Worm (Caenorhabditis elegans) whole organism, L4 larva: ENCODE data around the gene F59F4.3.

Experiments
- F26F4.8 ChIP-seq: fragments of 200-800 bp; sonication (Bioruptor generic); conservative IDR thresholded peaks from 2 replicates; pipeline ENCODE4 v1.3.6; 2022; ENCODE audit warnings: missing genetic modification characterization, missing compliant biosample characterization
- F44E2.7 ChIP-seq: fragments of 200-800 bp; sonication (Bioruptor generic); IDR thresholded peaks from 2 replicates; pipeline ENCODE4 v2.1.2; 2022; ENCODE audit warnings: missing genetic modification characterization, missing compliant biosample characterization
- F49E8.2 ChIP-seq: sonication (generic microtip); optimal IDR thresholded peaks from 2 replicates; lab custom pipeline; 2016; ENCODE audit warnings: missing compliant biosample characterization, mild to moderate bottlenecking, missing genetic modification characterization, borderline replicate concordance
- R02D3.7 ChIP-seq: fragments of 150-350 bp; sonication (generic microtip); optimal IDR thresholded peaks from 3 replicates; lab custom pipeline; 2014; ENCODE audit warnings: missing biosample characterization, missing genetic modification characterization
- Y105C5A.15 ChIP-seq: fragments of 200-800 bp; sonication (Bioruptor generic); IDR thresholded peaks from 2 replicates; pipeline ENCODE4 v1.3.6; 2022; ENCODE audit warnings: missing genetic modification characterization, missing compliant biosample characterization
- Y48G9A.11 ChIP-seq: fragments of 200-800 bp; sonication (Bioruptor generic); IDR thresholded peaks from 2 replicates; pipeline ENCODE4 v1.3.6; 2022; ENCODE audit warnings: missing genetic modification reagents, missing genetic modification characterization, missing compliant biosample characterization
- Y5F2A.4 ChIP-seq: fragments of 200-800 bp; sonication (Bioruptor generic); optimal IDR thresholded peaks from 2 replicates; lab custom pipeline; 2018; ENCODE audit warnings: mild to moderate bottlenecking, missing genetic modification characterization, missing compliant biosample characterization
- Y75B8A.6 ChIP-seq: fragments of 200-800 bp; sonication (Bioruptor generic); IDR thresholded peaks from 2 replicates; pipeline ENCODE4 v1.3.6; 2022; ENCODE audit warnings: missing genetic modification reagents, missing genetic modification characterization, missing compliant biosample characterization
- ZK337.2 ChIP-seq: fragments of 200-800 bp; sonication (Bioruptor generic); IDR thresholded peaks from 2 replicates; pipeline ENCODE4 v1.3.6; 2022; ENCODE audit warnings: missing genetic modification reagents, missing genetic modification characterization, missing compliant biosample characterization
- aha-1 ChIP-seq: fragments of 150-350 bp; peaks from one replicate; lab custom pipeline; 2014; ENCODE audit warnings: missing biosample characterization, missing genetic modification characterization
- ceh-20 ChIP-seq: fragments of 200-800 bp; sonication (Bioruptor generic); IDR thresholded peaks from 2 replicates; pipeline ENCODE4 v1.3.6; 2022; ENCODE audit warnings: missing genetic modification reagents, missing genetic modification characterization, missing compliant biosample characterization
- ceh-28 ChIP-seq: fragments of 150-350 bp; optimal IDR thresholded peaks from 2 replicates; lab custom pipeline; 2014; ENCODE audit warnings: missing biosample characterization, missing genetic modification reagents, missing genetic modification characterization
- ceh-44 ChIP-seq: fragments of 200-800 bp; sonication (Bioruptor generic); IDR thresholded peaks from 2 replicates; pipeline ENCODE4 v1.3.6; 2022; ENCODE audit warnings: missing genetic modification reagents, missing genetic modification characterization, missing compliant biosample characterization
- ceh-62 ChIP-seq: sonication (generic microtip); optimal IDR thresholded peaks from 2 replicates; lab custom pipeline; 2017; ENCODE audit warnings: missing biosample characterization, missing genetic modification characterization
- ceh-82 ChIP-seq: sonication (generic microtip); optimal IDR thresholded peaks from 2 replicates; lab custom pipeline; 2017; ENCODE audit warnings: missing biosample characterization, missing genetic modification characterization
- dmd-6 ChIP-seq: fragments of 200-800 bp; sonication (Bioruptor generic); IDR thresholded peaks from 2 replicates; pipeline ENCODE4 v1.3.6; 2022; ENCODE audit warnings: missing genetic modification reagents, missing genetic modification characterization, missing compliant biosample characterization
- duxl-1 ChIP-seq: sonication (generic microtip); optimal IDR thresholded peaks from 2 replicates; lab custom pipeline; 2016; ENCODE audit warnings: mild to moderate bottlenecking, missing genetic modification characterization, moderate library complexity, missing compliant biosample characterization; ENCODE audit not compliant: poor library complexity
- egl-43 ChIP-seq: fragments of 200-800 bp; sonication (Bioruptor generic); IDR thresholded peaks from 2 replicates; pipeline ENCODE4 v1.3.6; 2022; ENCODE audit warnings: missing genetic modification reagents, missing genetic modification characterization, missing compliant biosample characterization
- hif-1 ChIP-seq, 2 experiments: sonication (generic microtip); optimal IDR thresholded peaks; 2 replicates each; lab custom pipeline; 2016 to 2017; ENCODE audit warnings: missing compliant biosample characterization in 2 of 2, missing genetic modification characterization in 2 of 2, missing genetic modification reagents in 2 of 2, missing genotype in 2 of 2, mild to moderate bottlenecking in 1 of 2
- hlh-11 ChIP-seq: fragments of 200-800 bp; sonication (Bioruptor generic); optimal IDR thresholded peaks from 2 replicates; lab custom pipeline; 2018; ENCODE audit warnings: mild to moderate bottlenecking, missing genetic modification characterization, missing compliant biosample characterization
- hlh-30 ChIP-seq: sonication (generic microtip); optimal IDR thresholded peaks from 2 replicates; lab custom pipeline; 2017; ENCODE audit warnings: antibody characterized with exemption, mild to moderate bottlenecking, missing genetic modification characterization, missing compliant biosample characterization; ENCODE audit not compliant: insufficient read depth
- hmg-1.1 ChIP-seq: fragments of 200-800 bp; sonication (Bioruptor generic); IDR thresholded peaks from 2 replicates; pipeline ENCODE4 v1.3.6; 2022; ENCODE audit warnings: missing genetic modification reagents, missing genetic modification characterization, missing compliant biosample characterization
- lir-3 ChIP-seq: sonication (generic microtip); optimal IDR thresholded peaks from 2 replicates; lab custom pipeline; 2016; ENCODE audit warnings: mild to moderate bottlenecking, missing genetic modification characterization, missing compliant biosample characterization
- lsy-2 ChIP-seq, 2 experiments: fragments of 150-350 bp in 1 of 2; sonication (generic microtip) in 1 of 2; optimal IDR thresholded peaks; 2 replicates each; lab custom pipeline; 2014 to 2017; ENCODE audit warnings: missing biosample characterization in 2 of 2, missing genetic modification characterization in 2 of 2
- madf-9 ChIP-seq: fragments of 200-800 bp; sonication (Bioruptor generic); conservative IDR thresholded peaks from 2 replicates; pipeline ENCODE4 v1.3.6; 2022; ENCODE audit warnings: missing genetic modification reagents, missing genetic modification characterization, missing compliant biosample characterization
- mdl-1 ChIP-seq, 2 experiments: fragments of 150-350 bp in 1 of 2; sonication (generic microtip) in 1 of 2; optimal IDR thresholded peaks; 2 replicates each; lab custom pipeline; 2014 to 2017; ENCODE audit warnings: missing biosample characterization in 2 of 2, missing genetic modification characterization in 2 of 2
- mxl-2 ChIP-seq: fragments of 200-800 bp; sonication (Bioruptor generic); conservative IDR thresholded peaks from 2 replicates; pipeline ENCODE4 v1.3.6; 2022; ENCODE audit warnings: missing genetic modification reagents, missing genetic modification characterization, missing compliant biosample characterization
- mxl-3 ChIP-seq: fragments of 200-800 bp; sonication (Bioruptor generic); optimal IDR thresholded peaks from 2 replicates; lab custom pipeline; 2018; ENCODE audit warnings: mild to moderate bottlenecking, missing genetic modification characterization, missing compliant biosample characterization
- nhr-11 ChIP-seq: fragments of 150-350 bp; optimal IDR thresholded peaks from 2 replicates; lab custom pipeline; 2014; ENCODE audit warnings: missing biosample characterization, missing genetic modification characterization
- nhr-25 ChIP-seq: sonication (generic microtip); optimal IDR thresholded peaks from 2 replicates; lab custom pipeline; 2017; ENCODE audit warnings: missing genetic modification characterization, mild to moderate bottlenecking, missing compliant biosample characterization, antibody characterized with exemption, moderate library complexity, borderline replicate concordance; ENCODE audit not compliant: insufficient read depth
- nhr-28 ChIP-seq: fragments of 150-350 bp; optimal IDR thresholded peaks from 2 replicates; lab custom pipeline; 2014; ENCODE audit warnings: missing biosample characterization, missing genetic modification characterization
- nhr-41 ChIP-seq: fragments of 200-800 bp; sonication (Bioruptor generic); IDR thresholded peaks from 2 replicates; pipeline ENCODE4 v1.3.6; 2022; ENCODE audit warnings: missing genetic modification reagents, missing genetic modification characterization, missing compliant biosample characterization
- nhr-42 ChIP-seq: fragments of 200-800 bp; sonication (Bioruptor generic); IDR thresholded peaks from 2 replicates; pipeline ENCODE4 v1.3.6; 2022; ENCODE audit warnings: missing genetic modification characterization, missing compliant biosample characterization
- nhr-6 ChIP-seq: fragments of 150-350 bp; optimal IDR thresholded peaks from 2 replicates; lab custom pipeline; 2014; ENCODE audit warnings: missing biosample characterization, missing genetic modification characterization
- set-16 ChIP-seq: fragments of 200-800 bp; sonication (Bioruptor generic); IDR thresholded peaks from 2 replicates; pipeline ENCODE4 v1.3.6; 2022; ENCODE audit warnings: missing genetic modification reagents, missing genetic modification characterization, missing compliant biosample characterization
- snpc-1.2 ChIP-seq: fragments of 200-800 bp; sonication (Bioruptor generic); IDR thresholded peaks from 2 replicates; pipeline ENCODE4 v1.3.6; 2022; ENCODE audit warnings: missing genetic modification reagents, missing genetic modification characterization, missing compliant biosample characterization
- tag-97 ChIP-seq: fragments of 200-800 bp; sonication (Bioruptor generic); IDR thresholded peaks from 2 replicates; pipeline ENCODE4 v1.3.6; 2022; ENCODE audit warnings: missing genetic modification characterization, missing compliant biosample characterization
- tra-1 ChIP-seq: fragments of 200-800 bp; sonication (Bioruptor generic); IDR thresholded peaks from 2 replicates; pipeline ENCODE4 v1.3.6; 2022; ENCODE audit warnings: missing genetic modification reagents, missing genetic modification characterization, missing compliant biosample characterization
- unc-62 ChIP-seq, 3 experiments: fragments of 150-350 bp in 1 of 3; sonication (generic microtip); optimal IDR thresholded peaks in 2 of 3; peaks in 1 of 3; 1 replicate in 1 of 3; 2 replicates in 2 of 3; lab custom pipeline; 2014 to 2017; ENCODE audit warnings: missing biosample characterization in 3 of 3, missing genetic modification characterization in 3 of 3, missing genetic modification reagents in 3 of 3, missing genotype in 1 of 3
- zag-1 ChIP-seq: fragments of 150-350 bp; optimal IDR thresholded peaks from 2 replicates; lab custom pipeline; 2014; ENCODE audit warnings: missing biosample characterization, missing genetic modification characterization
- zfp-2 ChIP-seq: sonication (generic microtip); optimal IDR thresholded peaks from 2 replicates; lab custom pipeline; 2016; ENCODE audit warnings: mild to moderate bottlenecking, missing genetic modification characterization, missing compliant biosample characterization
- zfp-3 ChIP-seq: fragments of 200-800 bp; sonication (Bioruptor generic); conservative IDR thresholded peaks from 2 replicates; pipeline ENCODE4 v1.3.6; 2022; ENCODE audit warnings: missing genetic modification reagents, missing genetic modification characterization, missing compliant biosample characterization
- ztf-7 ChIP-seq: fragments of 150-350 bp; optimal IDR thresholded peaks from 2 replicates; lab custom pipeline; 2014; ENCODE audit warnings: missing biosample characterization, missing genetic modification characterization

F59F4.3 gene

DNA sequence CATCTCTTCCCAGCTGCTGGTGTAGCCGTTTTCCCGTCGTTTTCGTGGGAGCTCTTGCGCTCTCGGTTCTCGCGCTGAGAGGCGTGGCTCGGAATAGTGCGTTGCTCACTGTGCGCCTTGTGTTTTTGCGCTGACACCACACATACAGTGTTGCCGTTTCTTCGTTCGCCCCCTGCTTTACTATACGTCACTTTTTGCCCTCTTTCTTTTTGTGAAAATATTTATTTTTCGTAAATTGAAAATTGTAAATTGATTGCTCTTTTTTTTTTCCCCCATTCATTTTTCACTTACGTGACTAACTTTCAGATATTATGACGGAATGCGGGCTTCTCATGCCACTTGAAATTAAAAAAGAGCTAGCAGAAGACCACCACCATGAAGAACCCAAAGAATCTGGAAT, 31.4 kb upstream of the F59F4.3 start, which contains the start of gene gmeb-2:
Gene gmeb-2 (plus strand): TSS at position 301 of the 400 bp plus-strand sequence.
- TF ChIP-seq F44E2.7 (GFP tag; lab: Robert Waterston, UW) (no peak), nhr-11 (tag; lab: Kevin White, UChicago) (no peak), nhr-42 (GFP tag; lab: Robert Waterston, UW) (no peak), ztf-7 (tag; lab: Kevin White, UChicago) (no peak), ceh-28 (tag; lab: Kevin White, UChicago) (no peak), set-16 (peak; percentile 44; the same call in 1 of the 2 replicates), snpc-1.2 (GFP tag; lab: Robert Waterston, UW) (no peak)
- TF ChIP-seq, all 104 proteins: peak for 1

DNA sequence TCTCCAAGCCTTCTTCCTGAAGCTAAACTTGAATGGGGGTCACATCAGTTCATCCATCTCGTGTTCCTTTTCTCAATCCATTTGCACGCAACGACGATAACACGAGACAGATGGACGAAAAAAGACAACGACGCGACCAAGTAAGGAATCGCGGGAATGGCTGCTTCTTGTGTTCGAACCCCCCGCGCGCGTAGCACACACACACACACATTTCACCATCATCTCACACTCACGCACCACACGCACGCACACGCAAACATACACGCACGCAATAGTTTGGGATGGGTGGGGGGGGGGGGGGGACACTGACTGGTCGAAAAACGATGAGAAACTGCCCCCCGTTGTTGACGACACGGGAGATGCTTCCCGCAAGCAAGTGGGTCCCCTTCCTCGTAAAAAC, 29.5 kb upstream of the F59F4.3 start:
- no peak for TF ChIP-seq dmd-6
- 0 out of 2 replicates have a peak, but pooled peaks have one; percentile 34 for TF ChIP-seq hmg-1.1 (GFP tag; lab: Robert Waterston, UW)
- TF ChIP-seq aha-1 (tag; lab: Kevin White, UChicago), result peak; percentile 51
- no peak for TF ChIP-seq zag-1 (tag; lab: Kevin White, UChicago)
- no peak for TF ChIP-seq R02D3.7 (tag; lab: Kevin White, UChicago)
- TF ChIP-seq snpc-1.2 (GFP tag; lab: Robert Waterston, UW), result no peak
- TF ChIP-seq nhr-28 (tag; lab: Kevin White, UChicago), result peak; percentile 16
- TF ChIP-seq ceh-20 (GFP tag; lab: Robert Waterston, UW), result peak; percentile 29; the same call in 1 of the 2 replicates
- peak; percentile 46 for TF ChIP-seq hlh-11 (tag; lab: Kevin White, UChicago)
- TF ChIP-seq mdl-1 (tag; optimal IDR thresholded peaks at IDR 0.05; lab: Kevin White, UChicago), result peak in 1 of 2 experiments; percentile 21
- peak; percentile 74 for TF ChIP-seq hlh-30
- no peak for TF ChIP-seq F26F4.8
- peak; percentile 46 for TF ChIP-seq set-16
- TF ChIP-seq lir-3 (tag; lab: Kevin White, UChicago), result no peak
- TF ChIP-seq mxl-3 (GFP tag; lab: Kevin White, UChicago), result peak; percentile 75
- no peak for TF ChIP-seq F49E8.2 (tag; lab: Kevin White, UChicago)
- TF ChIP-seq hif-1 (tag; optimal IDR thresholded peaks at IDR 0.05; lab: Kevin White, UChicago), result peak in 1 of 2 experiments; percentile 8
- no peak for TF ChIP-seq ceh-44
- peak; percentile 57; the same call in 1 of the 2 replicates for TF ChIP-seq egl-43 (GFP tag; lab: Robert Waterston, UW)

DNA sequence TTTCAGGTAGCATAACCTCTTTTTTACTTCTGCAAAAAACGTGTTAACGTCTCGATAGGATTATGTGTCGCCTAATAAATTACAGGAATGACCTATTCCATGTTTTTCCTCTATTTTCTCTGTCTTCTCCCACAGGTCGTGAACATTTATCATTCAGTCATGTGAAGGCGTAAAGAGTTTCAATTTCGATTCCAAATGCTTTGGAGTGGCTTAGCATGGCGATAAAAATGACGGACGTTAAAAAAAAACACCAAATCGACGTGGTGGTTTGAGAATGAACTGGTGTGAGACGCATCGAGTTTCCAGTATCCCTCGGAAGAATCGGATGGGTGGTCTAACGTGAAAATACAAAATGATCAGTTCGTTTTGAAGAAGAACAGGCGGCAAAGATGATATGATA, 22.2 kb upstream of the F59F4.3 start:
- TF ChIP-seq hlh-11 (tag; lab: Kevin White, UChicago) (peak; percentile 15), unc-62 (GFP tag; optimal IDR thresholded peaks at IDR 0.05 in 1 of 2; lab: Kevin White, UChicago) (peak in 1 of 2 experiments; percentile 81), unc-62 (tag; optimal IDR thresholded peaks at IDR 0.05; lab: Kevin White, UChicago) (no peak), F26F4.8 (no peak), mxl-3 (GFP tag; lab: Kevin White, UChicago) (peak; percentile 9)

DNA sequence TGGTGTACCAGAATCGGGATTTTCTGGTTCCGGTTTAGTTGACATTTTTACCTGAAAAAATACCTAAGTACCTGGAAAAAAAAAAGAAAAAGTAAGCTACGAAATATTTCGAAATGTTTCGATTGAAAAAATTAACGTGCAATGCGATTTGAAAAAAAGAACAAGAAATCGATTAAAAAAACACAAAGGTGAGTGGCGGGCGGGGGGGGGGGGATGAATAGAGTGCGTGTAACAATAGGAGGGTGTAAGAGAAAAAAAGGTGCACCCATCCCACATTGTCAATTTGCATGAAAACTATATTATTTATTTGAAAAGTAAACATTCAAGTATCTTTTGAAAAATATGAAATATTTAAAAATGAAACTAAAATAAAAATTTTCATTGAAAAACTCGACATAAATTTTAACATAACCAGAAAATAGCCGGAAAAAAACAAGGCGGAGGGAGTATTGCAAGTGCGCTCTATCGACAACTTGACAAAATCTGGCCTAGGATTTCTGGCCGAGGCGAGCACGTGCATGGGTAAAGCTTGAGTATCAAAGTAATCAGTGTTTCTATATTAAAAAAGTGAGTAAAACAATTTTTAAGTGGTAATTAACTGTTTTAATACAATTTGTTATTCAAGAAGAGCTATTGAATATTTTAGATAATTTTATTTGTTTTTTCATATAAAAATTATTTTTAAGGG, 18.6 kb upstream of the F59F4.3 start, which contains the start of the genes csb-1 and F53H4.4:
Gene csb-1 (minus strand): TSS at position 51 of the 688 bp plus-strand sequence.
Gene F53H4.4 (plus strand): TSS at position 520 of the 688 bp plus-strand sequence.
- TF ChIP-seq Y48G9A.11, result no peak
- no peak for TF ChIP-seq nhr-25 (tag; lab: Kevin White, UChicago)
- TF ChIP-seq zfp-3, result no peak
- no peak for TF ChIP-seq zfp-2 (tag; lab: Kevin White, UChicago)
- TF ChIP-seq nhr-6 (tag; lab: Kevin White, UChicago), result peak; percentile 59
- peak in 1 of 2 experiments; percentile 91 for TF ChIP-seq lsy-2 (tag; optimal IDR thresholded peaks at IDR 0.05; lab: Kevin White, UChicago)
- no peak for TF ChIP-seq ceh-82 (tag; lab: Kevin White, UChicago)
- TF ChIP-seq ceh-62 (tag; lab: Kevin White, UChicago), result no peak
- no peak for TF ChIP-seq tra-1 (GFP tag; lab: Robert Waterston, UW)
- TF ChIP-seq nhr-28 (tag; lab: Kevin White, UChicago), result peak; percentile 71
- no peak for TF ChIP-seq Y5F2A.4 (GFP tag; lab: Kevin White, UChicago)
- no peak for TF ChIP-seq ZK337.2 (GFP tag; lab: Robert Waterston, UW)
- TF ChIP-seq Y105C5A.15 (GFP tag; lab: Robert Waterston, UW), result no peak
- TF ChIP-seq madf-9, result no peak
- no peak for TF ChIP-seq nhr-41 (GFP tag; lab: Robert Waterston, UW)
- no peak for TF ChIP-seq Y75B8A.6 (GFP tag; lab: Robert Waterston, UW)
- TF ChIP-seq tag-97 (GFP tag; lab: Robert Waterston, UW), result no peak
- TF ChIP-seq duxl-1, result no peak
- no peak for TF ChIP-seq mxl-2 (GFP tag; lab: Robert Waterston, UW)
- no peak for TF ChIP-seq ceh-44
- no peak for TF ChIP-seq R02D3.7 (tag; lab: Kevin White, UChicago)
